Worm (Caenorhabditis elegans) whole organism, L1 larva: ENCODE measurements around the gene F45D3.4.

Source experiments
- aha-1 ChIP-seq: fragments of 150-350 bp; optimal IDR thresholded peaks from 2 replicates; lab custom pipeline; 2014; ENCODE audit warnings: missing biosample characterization, missing genetic modification characterization
- ama-1 ChIP-seq: fragments of 150-350 bp; optimal IDR thresholded peaks from 2 replicates; lab custom pipeline; 2014
- elt-3 ChIP-seq, 6 experiments: fragments of 150-350 bp in 1 of 6; sonication (generic microtip); optimal IDR thresholded peaks; 2 replicates each; lab custom pipeline; 2017 to 2018; ENCODE audit warnings: missing biosample characterization in 6 of 6, missing genetic modification characterization in 6 of 6, inconsistent platforms in 1 of 6
- mep-1 ChIP-seq: fragments of 150-350 bp; optimal IDR thresholded peaks from 2 replicates; lab custom pipeline; 2014; ENCODE audit warnings: missing biosample characterization, missing genetic modification characterization
- nhr-11 ChIP-seq: fragments of 150-350 bp; optimal IDR thresholded peaks from 2 replicates; lab custom pipeline; 2014; ENCODE audit warnings: missing biosample characterization, missing genetic modification characterization
- nhr-28 ChIP-seq: fragments of 150-350 bp; optimal IDR thresholded peaks from 2 replicates; lab custom pipeline; 2014; ENCODE audit warnings: missing biosample characterization, missing genetic modification characterization
- nhr-77 ChIP-seq: fragments of 150-350 bp; optimal IDR thresholded peaks from 2 replicates; lab custom pipeline; 2014; ENCODE audit warnings: missing biosample characterization, missing genetic modification characterization
- sox-4 ChIP-seq: sonication (generic microtip); optimal IDR thresholded peaks from 2 replicates; lab custom pipeline; 2016; ENCODE audit warnings: missing genetic modification characterization, missing compliant biosample characterization
- tbx-2 ChIP-seq: sonication (generic microtip); optimal IDR thresholded peaks from 2 replicates; lab custom pipeline; 2016; ENCODE audit warnings: missing genetic modification characterization, missing compliant biosample characterization
- unc-62 ChIP-seq: fragments of 150-350 bp; optimal IDR thresholded peaks from 2 replicates; lab custom pipeline; 2014; ENCODE audit warnings: missing biosample characterization, missing genetic modification reagents, missing genetic modification characterization

DNA sequence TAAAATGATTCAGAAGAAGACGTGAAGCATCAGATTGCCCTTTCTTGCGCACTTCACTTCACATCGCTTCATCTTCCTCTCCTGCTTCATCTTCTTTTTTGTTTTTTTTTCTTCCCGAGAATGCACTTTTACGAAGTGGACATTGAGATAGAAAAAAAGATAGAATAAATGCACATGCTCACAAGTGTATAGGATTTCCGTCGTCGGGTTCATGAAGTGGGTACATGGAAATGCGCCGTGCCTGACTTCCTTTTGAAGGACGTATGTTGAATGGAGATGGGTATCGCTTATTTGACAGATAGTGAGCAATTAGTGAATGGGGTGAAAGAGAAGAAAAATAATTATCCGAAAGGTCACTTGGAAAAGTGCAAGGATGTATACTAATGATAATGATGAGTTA is 22.9 kb downstream of the F45D3.4 start:
- TF ChIP-seq unc-62 (GFP tag; lab: Kevin White, UChicago): no peak
- TF ChIP-seq mep-1 (tag; lab: Kevin White, UChicago): peak; percentile 45
- no peak for TF ChIP-seq nhr-28 (tag; lab: Kevin White, UChicago)
- no peak for TF ChIP-seq nhr-11 (tag; lab: Kevin White, UChicago)
- TF ChIP-seq elt-3 (tag; optimal IDR thresholded peaks at IDR 0.05; lab: Kevin White, UChicago): no peak
- no peak for TF ChIP-seq sox-4
- no peak for TF ChIP-seq nhr-77 (tag; lab: Kevin White, UChicago)
- TF ChIP-seq aha-1 (tag; lab: Kevin White, UChicago): no peak
- no peak for TF ChIP-seq ama-1
- peak; percentile 20 for TF ChIP-seq tbx-2 (tag; lab: Kevin White, UChicago)
